Worm (Caenorhabditis elegans) whole organism, young adult: ENCODE data around the gene fbxa-151.

ENCODE experiments used
- F23B12.7 ChIP-seq: sonication (generic microtip); optimal IDR thresholded peaks from 2 replicates; lab custom pipeline; 2017; ENCODE audit warnings: missing genetic modification characterization, mild to moderate bottlenecking, missing compliant biosample characterization, antibody characterized with exemption, moderate library complexity; ENCODE audit not compliant: insufficient read depth
- atf-7 ChIP-seq: sonication (generic microtip); optimal IDR thresholded peaks from 2 replicates; lab custom pipeline; 2017; ENCODE audit warnings: mild to moderate bottlenecking, missing genetic modification characterization, missing compliant biosample characterization
- athp-1 ChIP-seq: sonication (generic microtip); optimal IDR thresholded peaks from 2 replicates; lab custom pipeline; 2017; ENCODE audit warnings: mild to moderate bottlenecking, missing genetic modification characterization, missing compliant biosample characterization
- attf-5 ChIP-seq: fragments of 200-800 bp; sonication (Bioruptor generic); optimal IDR thresholded peaks from 2 replicates; lab custom pipeline; 2018; ENCODE audit warnings: mild to moderate bottlenecking, missing genetic modification characterization, missing compliant biosample characterization
- cebp-1 ChIP-seq, 2 experiments: fragments of 200-800 bp in 1 of 2; sonication (Bioruptor generic) in 1 of 2; sonication (generic microtip) in 1 of 2; IDR thresholded peaks in 1 of 2; optimal IDR thresholded peaks in 1 of 2; 2 replicates each; pipeline versions ENCODE4 v1.3.6 to Lab custom; 2017 to 2022; ENCODE audit warnings: missing compliant biosample characterization in 2 of 2, missing genetic modification characterization in 2 of 2, mild to moderate bottlenecking in 1 of 2, missing genetic modification reagents in 1 of 2, moderate library complexity in 1 of 2
- ceh-40 ChIP-seq: fragments of 200-800 bp; sonication (Bioruptor generic); IDR thresholded peaks from 2 replicates; pipeline ENCODE4 v1.3.6; 2022; ENCODE audit warnings: missing genetic modification characterization, missing compliant biosample characterization
- efl-1 ChIP-seq: fragments of 150-350 bp; optimal IDR thresholded peaks from 2 replicates; lab custom pipeline; 2014; ENCODE audit warnings: missing biosample characterization, missing genetic modification reagents, missing genetic modification characterization
- egl-44 ChIP-seq: fragments of 200-800 bp; sonication (Bioruptor generic); IDR thresholded peaks from 2 replicates; pipeline ENCODE4 v1.3.6; 2022; ENCODE audit warnings: missing genetic modification reagents, missing genetic modification characterization, missing compliant biosample characterization
- ekl-4 ChIP-seq: fragments of 200-800 bp; sonication (Bioruptor generic); IDR thresholded peaks from 2 replicates; pipeline ENCODE4 v1.3.6; 2022; ENCODE audit warnings: missing genetic modification reagents, missing genetic modification characterization, missing compliant biosample characterization
- ets-4 ChIP-seq: fragments of 200-800 bp; sonication (Bioruptor generic); optimal IDR thresholded peaks from 2 replicates; lab custom pipeline; 2018; ENCODE audit warnings: mild to moderate bottlenecking, missing genetic modification characterization, missing compliant biosample characterization
- hmg-1.2 ChIP-seq: fragments of 200-800 bp; sonication (Bioruptor generic); IDR thresholded peaks from 2 replicates; pipeline ENCODE4 v1.3.6; 2022; ENCODE audit warnings: missing genetic modification reagents, missing genetic modification characterization, missing compliant biosample characterization
- hrde-1 ChIP-seq: sonication (generic microtip); optimal IDR thresholded peaks from 2 replicates; lab custom pipeline; 2016; ENCODE audit warnings: missing genetic modification characterization, mild to moderate bottlenecking, missing compliant biosample characterization, moderate library complexity, missing genotype, missing genetic modification reagents, borderline replicate concordance
- let-607 ChIP-seq, 2 experiments: fragments of 200-800 bp in 1 of 2; sonication (Bioruptor generic) in 1 of 2; sonication (generic microtip) in 1 of 2; optimal IDR thresholded peaks; 2 replicates each; lab custom pipeline; 2016 to 2018; ENCODE audit warnings: mild to moderate bottlenecking in 2 of 2, missing compliant biosample characterization in 2 of 2, missing genetic modification characterization in 2 of 2, moderate library complexity in 2 of 2, missing genotype in 1 of 2
- lin-40 ChIP-seq: sonication (generic microtip); optimal IDR thresholded peaks from 2 replicates; lab custom pipeline; 2016; ENCODE audit warnings: missing genetic modification characterization, mild to moderate bottlenecking, missing compliant biosample characterization, missing genotype, missing genetic modification reagents
- madf-8 ChIP-seq: fragments of 200-800 bp; sonication (Bioruptor generic); conservative IDR thresholded peaks from 2 replicates; pipeline ENCODE4 v1.3.6; 2022; ENCODE audit warnings: missing genetic modification reagents, missing genetic modification characterization, missing compliant biosample characterization
- nfyb-1 ChIP-seq: fragments of 200-800 bp; sonication (Bioruptor generic); IDR thresholded peaks from 2 replicates; pipeline ENCODE4 v1.3.6; 2022; ENCODE audit warnings: missing genetic modification reagents, missing genetic modification characterization, missing compliant biosample characterization
- nhr-80 ChIP-seq: sonication (generic microtip); optimal IDR thresholded peaks from 2 replicates; lab custom pipeline; 2016; ENCODE audit warnings: missing genetic modification characterization, missing compliant biosample characterization
- nhr-90 ChIP-seq: sonication (generic microtip); optimal IDR thresholded peaks from 2 replicates; lab custom pipeline; 2016; ENCODE audit warnings: missing genotype, mild to moderate bottlenecking, missing genetic modification characterization, missing compliant biosample characterization
- pha-4 ChIP-seq: fragments of 150-350 bp; sonication (generic microtip); optimal IDR thresholded peaks from 2 replicates; lab custom pipeline; 2014; ENCODE audit warnings: missing biosample characterization, missing genetic modification reagents, missing genetic modification characterization
- sea-2 ChIP-seq: fragments of 200-800 bp; sonication (Bioruptor generic); IDR thresholded peaks from 2 replicates; pipeline ENCODE4 v1.3.6; 2022; ENCODE audit warnings: missing genetic modification characterization, missing compliant biosample characterization
- tbp1 ChIP-seq: fragments of 200-800 bp; sonication (Bioruptor generic); optimal IDR thresholded peaks from 2 replicates; lab custom pipeline; 2018; ENCODE audit warnings: mild to moderate bottlenecking, missing genetic modification characterization, missing compliant biosample characterization
- tlf-1 ChIP-seq: fragments of 200-800 bp; sonication (Bioruptor generic); optimal IDR thresholded peaks from 2 replicates; lab custom pipeline; 2018; ENCODE audit warnings: mild to moderate bottlenecking, missing genetic modification characterization, missing compliant biosample characterization
- unc-62 ChIP-seq: fragments of 150-350 bp; optimal IDR thresholded peaks from 2 replicates; lab custom pipeline; 2014; ENCODE audit warnings: missing biosample characterization, missing genetic modification reagents, missing genetic modification characterization
- ztf-22 ChIP-seq: fragments of 200-800 bp; sonication (Bioruptor generic); optimal IDR thresholded peaks from 2 replicates; lab custom pipeline; 2018; ENCODE audit warnings: mild to moderate bottlenecking, missing genetic modification characterization, moderate library complexity, missing compliant biosample characterization

Gene fbxa-151

ce11 chrIII:1288473-1289056 lies 21.9 kb upstream of the fbxa-151 start, which contains the start of gene fbxa-50:
fbxa-50 (minus strand) TSS chrIII:1288523.
- TF ChIP-seq cebp-1 (GFP tag; IDR thresholded peaks at IDR 0.05; lab: Robert Waterston, UW) (0 out of 2 replicates have a peak, but pooled peaks have one; percentile 18), cebp-1 (tag; optimal IDR thresholded peaks at IDR 0.05; lab: Kevin White, UChicago) (peak; percentile 80), let-607 (tag; optimal IDR thresholded peaks at IDR 0.05; lab: Kevin White, UChicago) (no peak)

ce11 chrIII:1284584-1285046 lies 17.9 kb upstream of the fbxa-151 start, which contains the start of gene fbxa-37:
fbxa-37 (plus strand) TSS chrIII:1284996.
- peak; percentile 40; the same call in 1 of the 2 replicates for TF ChIP-seq hmg-1.2 (GFP tag; lab: Robert Waterston, UW)
- TF ChIP-seq attf-5 (GFP tag; lab: Kevin White, UChicago): peak; percentile 49
- no peak for TF ChIP-seq athp-1 (tag; lab: Kevin White, UChicago)
- TF ChIP-seq cebp-1 (GFP tag; IDR thresholded peaks at IDR 0.05; lab: Robert Waterston, UW): peak; percentile 94
- peak; percentile 96 for TF ChIP-seq cebp-1 (tag; optimal IDR thresholded peaks at IDR 0.05; lab: Kevin White, UChicago)

ce11 chrIII:1279197-1279596 lies 12.5 kb upstream of the fbxa-151 start:
- TF ChIP-seq madf-8 (GFP tag; lab: Robert Waterston, UW) (no peak), ets-4 (peak; percentile 86), attf-5 (GFP tag; lab: Kevin White, UChicago) (peak; percentile 86), F23B12.7 (tag; lab: Kevin White, UChicago) (peak; percentile 17), let-607 (tag; optimal IDR thresholded peaks at IDR 0.05; lab: Kevin White, UChicago) (peak in 1 of 2 experiments; percentile 29), efl-1 (GFP tag; lab: Kevin White, UChicago) (no peak), sea-2 (GFP tag; lab: Robert Waterston, UW) (no peak), hrde-1 (tag; lab: Kevin White, UChicago) (no peak), tbp1 (GFP tag; lab: Kevin White, UChicago) (peak; percentile 35), nfyb-1 (GFP tag; lab: Robert Waterston, UW) (peak; percentile 69; the same call in 1 of the 2 replicates), unc-62 (GFP tag; lab: Kevin White, UChicago) (peak; percentile 69), nhr-90 (peak; percentile 46), nhr-80 (tag; lab: Kevin White, UChicago) (peak; percentile 97), tlf-1 (GFP tag; lab: Kevin White, UChicago) (peak; percentile 3), cebp-1 (GFP tag; IDR thresholded peaks at IDR 0.05; lab: Robert Waterston, UW) (peak; percentile 97), cebp-1 (tag; optimal IDR thresholded peaks at IDR 0.05; lab: Kevin White, UChicago) (peak; percentile 98), atf-7 (peak; percentile 64), pha-4 (tag; lab: Kevin White, UChicago) (peak; percentile 89), lin-40 (tag; lab: Kevin White, UChicago) (peak; percentile 2), egl-44 (GFP tag; lab: Robert Waterston, UW) (peak; percentile 52; the same call in 1 of the 2 replicates), ztf-22 (GFP tag; lab: Kevin White, UChicago) (peak; percentile 64)

- TF ChIP-seq nhr-80 (tag; lab: Kevin White, UChicago) (peak; percentile 5), ekl-4 (no peak), cebp-1 (GFP tag; IDR thresholded peaks at IDR 0.05; lab: Robert Waterston, UW) (no peak), cebp-1 (tag; optimal IDR thresholded peaks at IDR 0.05; lab: Kevin White, UChicago) (peak; percentile 57)
Observed at ce11 chrIII:1275513-1275912, 8.8 kb upstream of the fbxa-151 start, which contains the start of gene fbxa-30. fbxa-30 (minus strand) TSS chrIII:1275613.

- no peak for TF ChIP-seq ceh-40 (GFP tag; lab: Robert Waterston, UW)
- peak; percentile 30 for TF ChIP-seq nhr-80 (tag; lab: Kevin White, UChicago)
Observed at ce11 chrIII:1273655-1274328, 7.1 kb upstream of the fbxa-151 start, which contains the start of gene fbxa-29. fbxa-29 (minus strand) TSS chrIII:1273705.
